Worm (Caenorhabditis elegans): Measurements from ENCODE around the gene bus-2.

- TF ChIP-seq ces-1 (GFP tag; optimal IDR thresholded peaks at IDR 0.05), result no peak
- peak; percentile 42 for TF ChIP-seq dve-1 (tag; optimal IDR thresholded peaks at IDR 0.05; ENCODE audit: insufficient read depth)
- TF ChIP-seq nhr-25 (tag; optimal IDR thresholded peaks at IDR 0.05; ENCODE audit: borderline replicate concordance, insufficient read depth), result no peak
- TF ChIP-seq pqm-1 (tag; optimal IDR thresholded peaks at IDR 0.05), result peak; percentile 16
- no peak for TF ChIP-seq lsy-2 (tag; optimal IDR thresholded peaks at IDR 0.05)
- TF ChIP-seq snpc-4 (tag; optimal IDR thresholded peaks at IDR 0.05), result no peak
Observed at ce11 chrIV:1739366-1740104, 39.8 kb downstream of the bus-2 start.
